Worm (Caenorhabditis elegans): ENCODE data around the gene clec-38.

clec-38 gene

ce11 chrV:16731600-16731999, 3.8 kb downstream of the clec-38 start, which contains the start of gene srz-100:
Gene srz-100, plus strand, starts transcription at chrV:16731900.
- no peak for TF ChIP-seq nfya-2 (GFP tag; IDR thresholded peaks at IDR 0.05)
- no peak for TF ChIP-seq lin-26 (GFP tag; IDR thresholded peaks at IDR 0.05)
- no peak for TF ChIP-seq dox-1 (GFP tag; IDR thresholded peaks at IDR 0.05)
- TF ChIP-seq madf-10 (tag; optimal IDR thresholded peaks at IDR 0.05): no peak
- no peak for TF ChIP-seq hlh-12 (tag; optimal IDR thresholded peaks at IDR 0.05)
- no peak for TF ChIP-seq F49E8.2 (tag; optimal IDR thresholded peaks at IDR 0.05; ENCODE audit: insufficient read depth)
- TF ChIP-seq attf-5 (GFP tag; optimal IDR thresholded peaks at IDR 0.05): no peak
- no peak for TF ChIP-seq ztf-28 (GFP tag; IDR thresholded peaks at IDR 0.05)
- no peak for TF ChIP-seq ceh-27 (GFP tag; optimal IDR thresholded peaks at IDR 0.05)
- TF ChIP-seq nhr-90 (tag; optimal IDR thresholded peaks at IDR 0.05): no peak
- TF ChIP-seq chd-7 (tag; optimal IDR thresholded peaks at IDR 0.05): no peak
- TF ChIP-seq die-1 (tag; optimal IDR thresholded peaks at IDR 0.05): no peak
- no peak for TF ChIP-seq nhr-120 (GFP tag; IDR thresholded peaks at IDR 0.05)
- no peak for TF ChIP-seq ztf-26 (tag; optimal IDR thresholded peaks at IDR 0.05)
- TF ChIP-seq nhr-27 (tag; optimal IDR thresholded peaks at IDR 0.05): no peak
- no peak for TF ChIP-seq dpl-1 (GFP tag; optimal IDR thresholded peaks at IDR 0.05)

DNA sequence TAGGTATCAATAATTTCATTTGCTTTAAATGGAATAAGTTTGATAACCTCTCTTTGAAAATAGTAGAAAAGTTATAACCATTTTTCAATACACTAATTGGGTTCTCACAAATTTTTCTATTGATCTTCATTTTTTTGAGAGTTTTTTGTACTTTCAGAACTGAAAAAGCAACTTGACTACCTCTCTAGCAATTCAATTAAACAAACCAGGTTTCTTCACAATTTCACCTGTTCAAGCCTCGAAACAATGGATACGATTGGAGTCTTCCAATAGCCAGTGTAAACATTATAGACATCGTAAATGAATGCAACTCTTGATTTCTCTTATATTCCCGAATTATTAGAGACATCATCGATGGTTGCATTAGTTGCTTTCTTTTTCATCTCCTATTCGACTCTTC, 5.5 kb downstream of the clec-38 start, which contains the start of gene srz-99:
TSS of gene srz-99 (plus strand) at position 301 of the 400 bp plus-strand sequence.
- TF ChIP-seq madf-3 (GFP tag; IDR thresholded peaks at IDR 0.05) (no peak), bed-1 (GFP tag; IDR thresholded peaks at IDR 0.05) (no peak), ceh-58 (GFP tag; IDR thresholded peaks at IDR 0.05) (no peak), attf-6 (GFP tag; IDR thresholded peaks at IDR 0.05) (no peak), cebp-2 (GFP tag; IDR thresholded peaks at IDR 0.05) (no peak), nhr-90 (tag; optimal IDR thresholded peaks at IDR 0.05) (no peak), B0035.1 (tag; optimal IDR thresholded peaks at IDR 0.05) (no peak), Y56A3A.18 (GFP tag; IDR thresholded peaks at IDR 0.05) (no peak), ceh-27 (GFP tag; optimal IDR thresholded peaks at IDR 0.05) (no peak), fkh-3 (tag; optimal IDR thresholded peaks at IDR 0.05) (no peak), Y95B8A.8 (GFP tag; IDR thresholded peaks at IDR 0.05) (no peak), tbp1 (GFP tag; optimal IDR thresholded peaks at IDR 0.05) (no peak), rcor-1 (GFP tag; IDR thresholded peaks at IDR 0.05) (no peak), madf-10 (tag; optimal IDR thresholded peaks at IDR 0.05) (no peak), ama-1 (optimal IDR thresholded peaks at IDR 0.05) (no peak), ama-1 (GFP tag; optimal IDR thresholded peaks at IDR 0.05) (no peak)

- TF ChIP-seq nfyb-1 (GFP tag; IDR thresholded peaks at IDR 0.05): no peak
- TF ChIP-seq pbrm-1 (GFP tag; IDR thresholded peaks at IDR 0.05): no peak
- TF ChIP-seq F57C9.4 (tag; optimal IDR thresholded peaks at IDR 0.05): no peak
- TF ChIP-seq F37B4.10 (GFP tag; IDR thresholded peaks at IDR 0.05): no peak
- TF ChIP-seq snpc-3.4 (tag; optimal IDR thresholded peaks at IDR 0.05): no peak
- no peak for TF ChIP-seq ceh-100 (GFP tag; IDR thresholded peaks at IDR 0.05)
- TF ChIP-seq akir-1 (GFP tag; optimal IDR thresholded peaks at IDR 0.05): no peak
- no peak for TF ChIP-seq C06A6.2 (GFP tag; conservative IDR thresholded peaks at IDR 0.05)
- TF ChIP-seq C17E4.6 (GFP tag; IDR thresholded peaks at IDR 0.05): no peak
- no peak for TF ChIP-seq unc-62 (GFP tag; optimal IDR thresholded peaks at IDR 0.05)
- no peak for TF ChIP-seq ztf-26 (tag; optimal IDR thresholded peaks at IDR 0.05)
- no peak for TF ChIP-seq die-1 (tag; optimal IDR thresholded peaks at IDR 0.05)
- no peak for TF ChIP-seq ceh-79 (tag; optimal IDR thresholded peaks at IDR 0.05)
- TF ChIP-seq ztf-18 (tag; optimal IDR thresholded peaks at IDR 0.05): no peak
Measured at ce11 chrV:16728431-16728830, 7.0 kb downstream of the clec-38 start, which contains the start of gene fbxa-127. Gene fbxa-127, plus strand, starts transcription at chrV:16728731.
